Worm (Caenorhabditis elegans) whole organism, young adult: ENCODE results near the gene K03A11.6.

Experiments used
- B0035.1 ChIP-seq: sonication (generic microtip); optimal IDR thresholded peaks from 2 replicates; lab custom pipeline; 2016; ENCODE audit warnings: missing genetic modification characterization, mild to moderate bottlenecking, missing compliant biosample characterization, missing genotype, missing genetic modification reagents
- F37B4.10 ChIP-seq: fragments of 200-800 bp; sonication (Bioruptor generic); IDR thresholded peaks from 2 replicates; pipeline ENCODE4 v1.3.6; 2022; ENCODE audit warnings: missing genetic modification characterization, missing compliant biosample characterization
- F55B11.4 ChIP-seq: sonication (generic microtip); optimal IDR thresholded peaks from 2 replicates; lab custom pipeline; 2016; ENCODE audit warnings: missing compliant biosample characterization, missing genetic modification characterization, borderline replicate concordance; ENCODE audit not compliant: insufficient read depth
- T07F8.4 ChIP-seq: sonication (generic microtip); optimal IDR thresholded peaks from 2 replicates; lab custom pipeline; 2016; ENCODE audit warnings: mild to moderate bottlenecking, missing genetic modification characterization, moderate library complexity, missing compliant biosample characterization
- Y67H2A.10 ChIP-seq: fragments of 200-800 bp; sonication (Bioruptor generic); conservative IDR thresholded peaks from 2 replicates; pipeline ENCODE4 v1.3.6; 2022; ENCODE audit warnings: missing genetic modification reagents, missing genetic modification characterization, missing compliant biosample characterization
- ama-1 ChIP-seq, 3 experiments: fragments of 150-350 bp in 1 of 3; sonication (generic microtip) in 2 of 3; optimal IDR thresholded peaks; 2 replicates each; lab custom pipeline; 2014 to 2018; ENCODE audit warnings: missing biosample characterization in 2 of 3, missing genetic modification characterization in 2 of 3, missing genetic modification reagents in 2 of 3
- aptf-2 ChIP-seq: fragments of 200-800 bp; sonication (Bioruptor generic); conservative IDR thresholded peaks from 2 replicates; pipeline ENCODE4 v1.3.6; 2022; ENCODE audit warnings: missing genetic modification reagents, missing genetic modification characterization, missing compliant biosample characterization
- aptf-3 ChIP-seq: fragments of 200-800 bp; sonication (Bioruptor generic); IDR thresholded peaks from 2 replicates; pipeline ENCODE4 v1.3.6; 2022; ENCODE audit warnings: missing genetic modification characterization, missing compliant biosample characterization
- athp-1 ChIP-seq: sonication (generic microtip); optimal IDR thresholded peaks from 2 replicates; lab custom pipeline; 2017; ENCODE audit warnings: mild to moderate bottlenecking, missing genetic modification characterization, missing compliant biosample characterization
- attf-5 ChIP-seq: fragments of 200-800 bp; sonication (Bioruptor generic); optimal IDR thresholded peaks from 2 replicates; lab custom pipeline; 2018; ENCODE audit warnings: mild to moderate bottlenecking, missing genetic modification characterization, missing compliant biosample characterization
- attf-6 ChIP-seq: fragments of 200-800 bp; sonication (Bioruptor generic); IDR thresholded peaks from 2 replicates; pipeline ENCODE4 v1.3.6; 2022; ENCODE audit warnings: missing genetic modification reagents, missing genetic modification characterization, missing compliant biosample characterization
- bed-1 ChIP-seq: fragments of 200-800 bp; sonication (Bioruptor generic); IDR thresholded peaks from 2 replicates; pipeline ENCODE4 v1.3.6; 2022; ENCODE audit warnings: missing genetic modification reagents, missing genetic modification characterization, missing compliant biosample characterization
- ccch-3 ChIP-seq: fragments of 200-800 bp; sonication (Bioruptor generic); optimal IDR thresholded peaks from 2 replicates; lab custom pipeline; 2018; ENCODE audit warnings: mild to moderate bottlenecking, missing genetic modification characterization, missing compliant biosample characterization
- cebp-1 ChIP-seq, 2 experiments: fragments of 200-800 bp in 1 of 2; sonication (Bioruptor generic) in 1 of 2; sonication (generic microtip) in 1 of 2; IDR thresholded peaks in 1 of 2; optimal IDR thresholded peaks in 1 of 2; 2 replicates each; pipeline versions ENCODE4 v1.3.6 to Lab custom; 2017 to 2022; ENCODE audit warnings: missing compliant biosample characterization in 2 of 2, missing genetic modification characterization in 2 of 2, mild to moderate bottlenecking in 1 of 2, missing genetic modification reagents in 1 of 2, moderate library complexity in 1 of 2
- ceh-100 ChIP-seq: fragments of 200-800 bp; sonication (Bioruptor generic); IDR thresholded peaks from 2 replicates; pipeline ENCODE4 v1.3.6; 2022; ENCODE audit warnings: missing genetic modification reagents, missing genetic modification characterization, missing compliant biosample characterization
- ceh-58 ChIP-seq: fragments of 200-800 bp; sonication (Bioruptor generic); IDR thresholded peaks from 2 replicates; pipeline ENCODE4 v1.3.6; 2022; ENCODE audit warnings: missing genetic modification characterization, missing compliant biosample characterization
- dox-1 ChIP-seq: fragments of 200-800 bp; sonication (Bioruptor generic); IDR thresholded peaks from 2 replicates; pipeline ENCODE4 v1.3.6; 2022; ENCODE audit warnings: missing genetic modification reagents, missing genetic modification characterization, missing compliant biosample characterization
- efl-1 ChIP-seq: fragments of 150-350 bp; optimal IDR thresholded peaks from 2 replicates; lab custom pipeline; 2014; ENCODE audit warnings: missing biosample characterization, missing genetic modification reagents, missing genetic modification characterization
- egl-44 ChIP-seq: fragments of 200-800 bp; sonication (Bioruptor generic); IDR thresholded peaks from 2 replicates; pipeline ENCODE4 v1.3.6; 2022; ENCODE audit warnings: missing genetic modification reagents, missing genetic modification characterization, missing compliant biosample characterization
- fkh-3 ChIP-seq: sonication (generic microtip); optimal IDR thresholded peaks from 2 replicates; lab custom pipeline; 2016; ENCODE audit warnings: mild to moderate bottlenecking, missing genetic modification characterization, missing compliant biosample characterization
- hmg-20 ChIP-seq: fragments of 200-800 bp; sonication (Bioruptor generic); IDR thresholded peaks from 2 replicates; pipeline ENCODE4 v1.3.6; 2022; ENCODE audit warnings: missing genetic modification reagents, missing genetic modification characterization, missing compliant biosample characterization
- hsf-1 ChIP-seq: fragments of 200-800 bp; sonication (Bioruptor generic); IDR thresholded peaks from 2 replicates; pipeline ENCODE4 v1.3.6; 2022; ENCODE audit warnings: missing genetic modification reagents, missing genetic modification characterization, missing compliant biosample characterization
- let-526 ChIP-seq: fragments of 200-800 bp; sonication (Bioruptor generic); IDR thresholded peaks from 2 replicates; pipeline ENCODE4 v1.3.6; 2022; ENCODE audit warnings: missing genetic modification reagents, missing genetic modification characterization, missing compliant biosample characterization
- let-607 ChIP-seq, 2 experiments: fragments of 200-800 bp in 1 of 2; sonication (Bioruptor generic) in 1 of 2; sonication (generic microtip) in 1 of 2; optimal IDR thresholded peaks; 2 replicates each; lab custom pipeline; 2016 to 2018; ENCODE audit warnings: mild to moderate bottlenecking in 2 of 2, missing compliant biosample characterization in 2 of 2, missing genetic modification characterization in 2 of 2, moderate library complexity in 2 of 2, missing genotype in 1 of 2
- lin-26 ChIP-seq: fragments of 200-800 bp; sonication (Bioruptor generic); IDR thresholded peaks from 2 replicates; pipeline ENCODE4 v1.3.6; 2022; ENCODE audit warnings: missing genetic modification reagents, missing genetic modification characterization, missing compliant biosample characterization
- madf-8 ChIP-seq: fragments of 200-800 bp; sonication (Bioruptor generic); conservative IDR thresholded peaks from 2 replicates; pipeline ENCODE4 v1.3.6; 2022; ENCODE audit warnings: missing genetic modification reagents, missing genetic modification characterization, missing compliant biosample characterization
- nfya-1 ChIP-seq: sonication (generic microtip); optimal IDR thresholded peaks from 2 replicates; lab custom pipeline; 2017; ENCODE audit warnings: antibody characterized with exemption, missing compliant biosample characterization, missing genetic modification characterization, borderline replicate concordance; ENCODE audit not compliant: insufficient read depth
- nfyb-1 ChIP-seq: fragments of 200-800 bp; sonication (Bioruptor generic); IDR thresholded peaks from 2 replicates; pipeline ENCODE4 v1.3.6; 2022; ENCODE audit warnings: missing genetic modification reagents, missing genetic modification characterization, missing compliant biosample characterization
- nhr-80 ChIP-seq: sonication (generic microtip); optimal IDR thresholded peaks from 2 replicates; lab custom pipeline; 2016; ENCODE audit warnings: missing genetic modification characterization, missing compliant biosample characterization
- nhr-90 ChIP-seq: sonication (generic microtip); optimal IDR thresholded peaks from 2 replicates; lab custom pipeline; 2016; ENCODE audit warnings: missing genotype, mild to moderate bottlenecking, missing genetic modification characterization, missing compliant biosample characterization
- pha-4 ChIP-seq: fragments of 150-350 bp; sonication (generic microtip); optimal IDR thresholded peaks from 2 replicates; lab custom pipeline; 2014; ENCODE audit warnings: missing biosample characterization, missing genetic modification reagents, missing genetic modification characterization
- rec-8 ChIP-seq, 2 experiments: sonication (generic microtip); optimal IDR thresholded peaks; 2 replicates each; lab custom pipeline; 2016; ENCODE audit warnings: mild to moderate bottlenecking in 2 of 2, missing genetic modification characterization in 2 of 2, missing genetic modification reagents in 2 of 2, missing genotype in 2 of 2, missing biosample characterization in 1 of 2, missing compliant biosample characterization in 1 of 2, moderate library complexity in 1 of 2
- rpc-1 ChIP-seq, 2 experiments: fragments of 150-350 bp in 1 of 2; sonication (generic microtip) in 1 of 2; optimal IDR thresholded peaks; 2 replicates each; lab custom pipeline; 2014 to 2018; ENCODE audit warnings: missing biosample characterization in 1 of 2, missing genetic modification characterization in 1 of 2, missing genetic modification reagents in 1 of 2, missing genotype in 1 of 2
- sptf-2 ChIP-seq: fragments of 200-800 bp; sonication (Bioruptor generic); optimal IDR thresholded peaks from 2 replicates; lab custom pipeline; 2018; ENCODE audit warnings: mild to moderate bottlenecking, missing genetic modification characterization, missing compliant biosample characterization
- tlf-1 ChIP-seq: fragments of 200-800 bp; sonication (Bioruptor generic); optimal IDR thresholded peaks from 2 replicates; lab custom pipeline; 2018; ENCODE audit warnings: mild to moderate bottlenecking, missing genetic modification characterization, missing compliant biosample characterization
- unc-130 ChIP-seq: sonication (generic microtip); optimal IDR thresholded peaks from 2 replicates; lab custom pipeline; 2016; ENCODE audit warnings: missing genetic modification reagents, missing genetic modification characterization, missing compliant biosample characterization
- xnd-1 ChIP-seq: sonication (generic microtip); optimal IDR thresholded peaks from 2 replicates; lab custom pipeline; 2016; ENCODE audit warnings: missing genotype, missing genetic modification reagents, missing genetic modification characterization, missing compliant biosample characterization
- ztf-26 ChIP-seq: sonication (generic microtip); optimal IDR thresholded peaks from 2 replicates; lab custom pipeline; 2017; ENCODE audit warnings: missing genetic modification characterization, missing compliant biosample characterization
- ztf-28 ChIP-seq: fragments of 200-800 bp; sonication (Bioruptor generic); IDR thresholded peaks from 2 replicates; pipeline ENCODE4 v1.3.6; 2022; ENCODE audit warnings: missing genetic modification reagents, missing genetic modification characterization, missing compliant biosample characterization
- ztf-3 ChIP-seq: fragments of 200-800 bp; sonication (Bioruptor generic); optimal IDR thresholded peaks from 2 replicates; lab custom pipeline; 2018; ENCODE audit warnings: mild to moderate bottlenecking, missing genetic modification characterization, missing compliant biosample characterization
- ztf-6 ChIP-seq: fragments of 200-800 bp; sonication (Bioruptor generic); IDR thresholded peaks from 2 replicates; pipeline ENCODE4 v1.3.6; 2022; ENCODE audit warnings: missing genetic modification reagents, missing genetic modification characterization, missing compliant biosample characterization

K03A11.6 gene

ce11 chrX:13077872-13078271 lies 22.2 kb downstream of the K03A11.6 start, which contains the start of gene K03A11.4:
K03A11.4 (plus strand) TSS chrX:13078172.
- no peak for TF ChIP-seq B0035.1
- no peak for TF ChIP-seq ztf-28 (GFP tag; lab: Robert Waterston, UW)

ce11 chrX:13082326-13082725 lies 26.7 kb downstream of the K03A11.6 start, which contains the start of gene str-10:
str-10 (plus strand) TSS chrX:13082626.
- no peak for TF ChIP-seq let-526 (GFP tag; lab: Robert Waterston, UW)
- TF ChIP-seq ccch-3 (GFP tag; lab: Kevin White, UChicago), result no peak
- TF ChIP-seq ama-1 (optimal IDR thresholded peaks at IDR 0.05; lab: Kevin White, UChicago), result no peak
- no peak for TF ChIP-seq ama-1 (GFP tag; optimal IDR thresholded peaks at IDR 0.05; lab: Kevin White, UChicago)
- no peak for TF ChIP-seq nhr-90 (tag; lab: Kevin White, UChicago)
- TF ChIP-seq Y67H2A.10 (GFP tag; lab: Robert Waterston, UW), result no peak
- no peak for TF ChIP-seq cebp-1 (GFP tag; IDR thresholded peaks at IDR 0.05; lab: Robert Waterston, UW)
- TF ChIP-seq cebp-1 (tag; optimal IDR thresholded peaks at IDR 0.05; lab: Kevin White, UChicago), result no peak
- TF ChIP-seq T07F8.4 (tag; lab: Kevin White, UChicago), result no peak
- TF ChIP-seq egl-44 (GFP tag; lab: Robert Waterston, UW), result no peak
- TF ChIP-seq ztf-6 (GFP tag; lab: Robert Waterston, UW), result no peak
- TF ChIP-seq hmg-20, result no peak
- no peak for TF ChIP-seq rec-8 (tag; optimal IDR thresholded peaks at IDR 0.05; lab: Kevin White, UChicago)
- no peak for TF ChIP-seq xnd-1 (tag; lab: Kevin White, UChicago)
- TF ChIP-seq efl-1 (GFP tag; lab: Kevin White, UChicago), result no peak
- TF ChIP-seq, all 124 proteins: peak for 0

- no peak for TF ChIP-seq attf-6 (GFP tag; lab: Robert Waterston, UW)
- no peak for TF ChIP-seq ztf-6 (GFP tag; lab: Robert Waterston, UW)
- no peak for TF ChIP-seq ztf-3
- no peak for TF ChIP-seq lin-26 (GFP tag; lab: Robert Waterston, UW)
- no peak for TF ChIP-seq dox-1
- no peak for TF ChIP-seq nfya-1 (tag; lab: Kevin White, UChicago)
- TF ChIP-seq ceh-100 (GFP tag; lab: Robert Waterston, UW), result no peak
- no peak for TF ChIP-seq ama-1 (optimal IDR thresholded peaks at IDR 0.05; lab: Kevin White, UChicago)
- TF ChIP-seq ama-1 (GFP tag; optimal IDR thresholded peaks at IDR 0.05; lab: Kevin White, UChicago), result no peak
- TF ChIP-seq tlf-1 (GFP tag; lab: Kevin White, UChicago), result no peak
- no peak for TF ChIP-seq aptf-2 (GFP tag; lab: Robert Waterston, UW)
Observed at ce11 chrX:13084273-13084672, 28.6 kb downstream of the K03A11.6 start, which contains the start of gene R03G8.1. R03G8.1 (plus strand) TSS chrX:13084573.

DNA sequence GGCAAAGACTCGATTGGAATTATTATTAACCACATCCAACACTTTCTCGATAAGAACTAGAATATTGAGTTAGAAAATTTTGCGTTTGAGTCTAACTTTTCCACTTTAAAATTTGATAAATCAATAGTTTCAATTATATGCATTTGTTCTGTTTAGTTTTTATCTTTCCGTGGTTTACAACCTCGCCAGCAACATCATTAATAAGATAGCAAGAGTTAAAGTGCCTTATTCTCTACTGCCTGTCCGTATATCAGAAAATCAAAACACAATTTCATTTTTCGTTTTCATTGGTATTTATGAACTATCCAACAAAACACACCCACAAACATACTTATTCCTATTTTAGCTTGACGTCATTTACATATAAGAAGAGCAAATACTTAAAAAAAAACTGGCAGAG lies 32.9 kb downstream of the K03A11.6 start:
- TF ChIP-seq F55B11.4 (tag; lab: Kevin White, UChicago), result no peak
- no peak for TF ChIP-seq nfyb-1 (GFP tag; lab: Robert Waterston, UW)
- TF ChIP-seq pha-4 (tag; lab: Kevin White, UChicago), result no peak
- no peak for TF ChIP-seq fkh-3
- no peak for TF ChIP-seq attf-5 (GFP tag; lab: Kevin White, UChicago)

DNA sequence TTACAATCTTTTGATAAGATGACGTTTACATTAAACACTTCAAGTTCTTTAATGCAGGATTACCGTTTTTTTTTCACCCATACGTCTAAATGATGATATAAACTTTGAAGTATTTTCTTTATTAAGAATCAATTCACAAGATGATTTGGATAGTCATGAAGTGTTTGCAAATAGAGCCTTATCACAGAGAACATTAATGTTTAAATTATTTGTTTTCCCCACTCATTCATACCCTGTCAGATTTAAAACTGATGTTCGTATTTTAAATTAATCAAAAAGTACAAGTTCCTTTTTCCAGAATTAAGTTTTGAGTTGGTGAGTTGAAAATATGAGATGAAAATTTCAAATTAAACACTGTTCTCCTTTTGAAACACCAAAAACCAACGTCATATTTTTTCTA lies 35.0 kb downstream of the K03A11.6 start, which contains the start of gene R03G8.3:
R03G8.3 (plus strand) TSS at position 301 of the 400 bp plus-strand sequence.
- no peak for TF ChIP-seq bed-1 (GFP tag; lab: Robert Waterston, UW)
- TF ChIP-seq let-607 (tag; optimal IDR thresholded peaks at IDR 0.05; lab: Kevin White, UChicago), result no peak
- no peak for TF ChIP-seq ztf-26 (tag; lab: Kevin White, UChicago)
- no peak for TF ChIP-seq fkh-3
- no peak for TF ChIP-seq nhr-80
- no peak for TF ChIP-seq F37B4.10 (GFP tag; lab: Robert Waterston, UW)
- no peak for TF ChIP-seq sptf-2 (GFP tag; lab: Kevin White, UChicago)
- no peak for TF ChIP-seq athp-1 (tag; lab: Kevin White, UChicago)
- TF ChIP-seq ztf-6 (GFP tag; lab: Robert Waterston, UW), result no peak
- TF ChIP-seq ceh-58 (GFP tag; lab: Robert Waterston, UW), result no peak
- TF ChIP-seq madf-8 (GFP tag; lab: Robert Waterston, UW), result no peak
- TF ChIP-seq unc-130 (GFP tag; lab: Kevin White, UChicago), result no peak
- TF ChIP-seq aptf-3 (GFP tag; lab: Robert Waterston, UW), result no peak
- TF ChIP-seq hsf-1 (GFP tag; lab: Robert Waterston, UW), result no peak
- no peak for TF ChIP-seq rpc-1 (optimal IDR thresholded peaks at IDR 0.05; lab: Kevin White, UChicago)
- no peak for TF ChIP-seq rpc-1 (tag; optimal IDR thresholded peaks at IDR 0.05; lab: Kevin White, UChicago)
